Worm (Caenorhabditis elegans): ENCODE measurements around the gene mdf-2.

- TF ChIP-seq ztf-11 (tag; optimal IDR thresholded peaks at IDR 0.05), result no peak
- TF ChIP-seq ama-1 (optimal IDR thresholded peaks at IDR 0.05), result no peak
- TF ChIP-seq nhr-10 (tag; optimal IDR thresholded peaks at IDR 0.05), result no peak
- TF ChIP-seq pha-4 (GFP tag; IDR thresholded peaks at IDR 0.05), result no peak
- TF ChIP-seq pha-4 (tag; optimal IDR thresholded peaks at IDR 0.05), result no peak
- no peak for TF ChIP-seq D1046.2 (GFP tag; IDR thresholded peaks at IDR 0.05)
- no peak for TF ChIP-seq egl-27 (tag; optimal IDR thresholded peaks at IDR 0.05)
- TF ChIP-seq lin-15B (tag; optimal IDR thresholded peaks at IDR 0.05), result no peak
Observed at ce11 chrIV:2654965-2655364, 14.0 kb upstream of the mdf-2 start.
